Fruit fly (Drosophila melanogaster) S2 (cell line): ENCODE measurements around the gene Lamtor5.

Source experiments
- CG8478 ChIP-seq: fragments of >200 bp; optimal IDR thresholded peaks from 2 replicates; lab custom pipeline; 2018
- CTCF ChIP-seq, 2 experiments: fragments of >200 bp; optimal IDR thresholded peaks; 2 replicates each; lab custom pipeline; 2018

- TF ChIP-seq CG8478 (no peak), CTCF (optimal IDR thresholded peaks at IDR 0.05; lab: Kevin White, UChicago) (no peak)
These were observed 42.9 kb upstream of the Lamtor5 start, which contains the start of gene Ldaf1 for dm6 chrX:1901605-1902136.
